Worm (Caenorhabditis elegans) whole organism, L3 larva: ENCODE results near the gene scl-12.

ENCODE experiments used
- R02D3.7 ChIP-seq: fragments of 150-350 bp; optimal IDR thresholded peaks from 2 replicates; lab custom pipeline; 2014; ENCODE audit warnings: missing biosample characterization, missing genetic modification characterization
- ama-1 ChIP-seq: fragments of 150-350 bp; optimal IDR thresholded peaks from 2 replicates; lab custom pipeline; 2018
- daf-12 ChIP-seq: fragments of 150-350 bp; optimal IDR thresholded peaks from 2 replicates; lab custom pipeline; 2014; ENCODE audit warnings: missing biosample characterization, missing genetic modification reagents, missing genetic modification characterization
- elt-1 ChIP-seq: fragments of 150-350 bp; optimal IDR thresholded peaks from 2 replicates; lab custom pipeline; 2014; ENCODE audit warnings: missing biosample characterization, missing genetic modification characterization
- elt-3 ChIP-seq, 3 experiments: fragments of 150-350 bp in 1 of 3; sonication (generic microtip) in 2 of 3; optimal IDR thresholded peaks; 2 replicates in 2 of 3; 4 replicates in 1 of 3; lab custom pipeline; 2014 to 2017; ENCODE audit warnings: missing biosample characterization in 3 of 3, missing genetic modification characterization in 3 of 3
- lin-15B ChIP-seq: fragments of 150-350 bp; optimal IDR thresholded peaks from 2 replicates; lab custom pipeline; 2014; ENCODE audit warnings: missing biosample characterization, missing genetic modification characterization
- nhr-237 ChIP-seq: fragments of 150-350 bp; optimal IDR thresholded peaks from 2 replicates; lab custom pipeline; 2014; ENCODE audit warnings: missing biosample characterization, missing genetic modification characterization
- nhr-25 ChIP-seq: sonication (generic microtip); optimal IDR thresholded peaks from 2 replicates; lab custom pipeline; 2017; ENCODE audit warnings: missing biosample characterization, missing genetic modification characterization
- pha-4 ChIP-seq: fragments of 150-350 bp; optimal IDR thresholded peaks from 2 replicates; lab custom pipeline; 2014; ENCODE audit warnings: missing biosample characterization, missing genetic modification reagents, missing genetic modification characterization
- skn-1 ChIP-seq: fragments of 150-350 bp; optimal IDR thresholded peaks from 2 replicates; lab custom pipeline; 2014; ENCODE audit warnings: missing biosample characterization, missing genetic modification characterization
- snpc-4 ChIP-seq: fragments of 150-350 bp; optimal IDR thresholded peaks from 2 replicates; lab custom pipeline; 2014; ENCODE audit warnings: missing biosample characterization, missing genetic modification characterization

DNA sequence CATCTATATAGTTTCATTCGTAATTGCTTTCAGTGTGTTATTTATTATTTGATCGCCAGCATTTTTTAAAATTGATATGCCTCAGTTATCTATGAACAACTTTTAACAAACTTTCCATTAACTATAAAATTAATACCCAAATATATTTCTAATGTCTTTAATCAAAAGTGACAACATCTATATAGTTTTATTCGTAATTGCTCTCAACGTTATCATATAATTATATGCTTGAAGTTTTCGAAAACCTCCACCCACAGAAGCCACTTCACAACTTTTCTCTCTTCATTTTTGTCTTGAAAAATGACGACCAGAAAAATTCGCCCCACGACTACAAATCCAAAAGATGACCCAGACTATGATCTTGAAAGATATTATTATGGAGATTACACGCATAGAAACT is 4.1 kb upstream of the scl-12 start, which contains the start of gene srw-6:
- TF ChIP-seq elt-3 (tag; optimal IDR thresholded peaks at IDR 0.05; lab: Kevin White, UChicago) (no peak), ama-1 (no peak), nhr-237 (no peak), daf-12 (no peak), R02D3.7 (no peak), pha-4 (no peak), snpc-4 (no peak), nhr-25 (no peak), elt-1 (tag; lab: Kevin White, UChicago) (no peak), lin-15B (tag; lab: Kevin White, UChicago) (no peak), skn-1 (no peak)
